Worm (Caenorhabditis elegans) whole organism, midembryonic: ENCODE results near the gene T28D6.6.

Source experiments
- flt-1 ChIP-seq: fragments of 200-800 bp; sonication (Bioruptor generic); IDR thresholded peaks from 2 replicates; pipeline ENCODE4 v1.3.6; 2022; ENCODE audit warnings: missing genetic modification characterization, missing compliant biosample characterization
- klf-2 ChIP-seq: fragments of 200-800 bp; sonication (Bioruptor generic); conservative IDR thresholded peaks from 2 replicates; pipeline ENCODE4 v1.3.6; 2022; ENCODE audit warnings: missing genetic modification reagents, missing genetic modification characterization, missing compliant biosample characterization
- ref-1 ChIP-seq: fragments of 200-800 bp; sonication (Bioruptor generic); conservative IDR thresholded peaks from 2 replicates; pipeline ENCODE4 v1.3.6; 2022; ENCODE audit warnings: missing genetic modification reagents, missing genetic modification characterization, missing compliant biosample characterization
- tab-1 ChIP-seq: fragments of 200-800 bp; sonication (Bioruptor generic); IDR thresholded peaks from 2 replicates; pipeline ENCODE4 v1.3.6; 2022; ENCODE audit warnings: missing genetic modification characterization, missing compliant biosample characterization
- ztf-23 ChIP-seq: fragments of 200-800 bp; sonication (Bioruptor generic); IDR thresholded peaks from 2 replicates; pipeline ENCODE4 v1.3.6; 2022; ENCODE audit warnings: missing genetic modification reagents, missing genetic modification characterization, missing compliant biosample characterization

DNA sequence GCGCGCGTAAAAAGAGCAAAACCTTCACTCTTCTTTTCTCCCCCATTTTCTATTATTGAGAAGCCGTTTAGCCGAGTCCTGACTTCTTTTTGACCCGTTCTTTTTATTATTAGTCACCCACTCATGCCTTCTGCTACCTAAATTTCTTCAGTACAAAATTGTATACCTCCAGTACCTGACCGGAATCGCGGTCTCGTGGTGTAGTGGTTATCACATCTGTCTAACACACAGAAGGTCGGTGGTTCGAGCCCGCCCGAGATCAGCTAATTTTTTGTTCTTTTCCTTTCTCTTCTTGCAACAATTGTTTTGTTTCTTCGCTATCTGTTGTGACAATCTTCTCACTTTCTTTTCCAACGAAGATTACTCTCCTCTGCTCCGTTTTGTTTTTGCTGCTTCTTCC is 9.9 kb upstream of the T28D6.6 start:
- TF ChIP-seq tab-1 (GFP tag; lab: Robert Waterston, UW) (peak; percentile 81; the same call in 1 of the 2 replicates), flt-1 (peak; percentile 83), klf-2 (GFP tag; lab: Robert Waterston, UW) (no peak), ztf-23 (0 out of 2 replicates have a peak, but pooled peaks have one; percentile 37), ref-1 (GFP tag; lab: Robert Waterston, UW) (0 out of 2 replicates have a peak, but pooled peaks have one; percentile 23)
